Fruit fly (Drosophila melanogaster) whole organism, embryonic: Measurements from ENCODE around the gene His3.3A.

Experiments used
- Bdp1 ChIP-seq: fragments of 200-800 bp; sonication (Bioruptor generic); optimal IDR thresholded peaks from 3 replicates; lab custom pipeline; 2016; ENCODE audit warnings: missing biosample characterization, missing genetic modification characterization
- C15 ChIP-seq: fragments of 200-800 bp; sonication (Bioruptor generic); IDR thresholded peaks from 3 replicates; pipeline ENCODE4 v1.3.6; 2022; ENCODE audit warnings: missing biosample characterization, missing genetic modification characterization
- CG10321 ChIP-seq: fragments of 200-800 bp; sonication (Bioruptor generic); IDR thresholded peaks from 2 replicates; pipeline ENCODE4 v1.3.6; 2022; ENCODE audit warnings: missing biosample characterization, missing genetic modification characterization
- CG10366 ChIP-seq: fragments of 200-800 bp; sonication (Bioruptor generic); IDR thresholded peaks from 2 replicates; pipeline ENCODE4 v1.3.6; 2022; ENCODE audit warnings: missing biosample characterization, missing genetic modification characterization
- CG10543 ChIP-seq: fragments of 200-800 bp; sonication (Bioruptor generic); optimal IDR thresholded peaks from 3 replicates; lab custom pipeline; 2017; ENCODE audit warnings: missing biosample characterization, mild to moderate bottlenecking, missing genetic modification characterization, moderate library complexity
- CG11085 ChIP-seq: fragments of 200-800 bp; sonication (Bioruptor generic); IDR thresholded peaks from 2 replicates; pipeline ENCODE4 v1.3.6; 2022; ENCODE audit warnings: missing biosample characterization, missing genetic modification characterization
- CG11398 ChIP-seq: fragments of 200-800 bp; sonication (Bioruptor generic); optimal IDR thresholded peaks from 2 replicates; lab custom pipeline; 2016; ENCODE audit warnings: missing biosample characterization, missing genetic modification characterization
- CG11696 ChIP-seq: fragments of 200-800 bp; sonication (Bioruptor generic); IDR thresholded peaks from 2 replicates; pipeline ENCODE4 v1.3.6; 2022; ENCODE audit warnings: missing biosample characterization, missing genetic modification characterization
- CG15514 ChIP-seq: fragments of 200-800 bp; sonication (Bioruptor generic); optimal IDR thresholded peaks from 3 replicates; lab custom pipeline; 2017; ENCODE audit warnings: missing biosample characterization, missing genetic modification characterization, mild to moderate bottlenecking, moderate library complexity, missing genetic modification reagents
- CG17359 ChIP-seq: fragments of 200-800 bp; sonication (Bioruptor generic); optimal IDR thresholded peaks from 3 replicates; lab custom pipeline; 2018; ENCODE audit warnings: missing biosample characterization, mild to moderate bottlenecking, missing genetic modification characterization, moderate library complexity
- CG17385 ChIP-seq: fragments of 200-800 bp; sonication (Bioruptor generic); optimal IDR thresholded peaks from 3 replicates; lab custom pipeline; 2018; ENCODE audit warnings: missing biosample characterization, mild to moderate bottlenecking, missing genetic modification characterization
- CG17802 ChIP-seq: fragments of 200-800 bp; sonication (Bioruptor generic); optimal IDR thresholded peaks from 2 replicates; lab custom pipeline; 2018; ENCODE audit warnings: missing biosample characterization, mild to moderate bottlenecking, missing genetic modification characterization, moderate library complexity
- CG18262 ChIP-seq: fragments of 200-800 bp; optimal IDR thresholded peaks from 3 replicates; lab custom pipeline; 2019; ENCODE audit warnings: missing biosample characterization, mild to moderate bottlenecking, missing genetic modification characterization, moderate library complexity
- CG18619 ChIP-seq: fragments of 200-800 bp; sonication (Bioruptor generic); optimal IDR thresholded peaks from 3 replicates; lab custom pipeline; 2017; ENCODE audit warnings: missing biosample characterization, mild to moderate bottlenecking, missing genetic modification characterization
- CG2129 ChIP-seq: fragments of 200-800 bp; sonication (Bioruptor generic); IDR thresholded peaks from 2 replicates; pipeline ENCODE4 v1.3.6; 2022; ENCODE audit warnings: missing biosample characterization, missing genetic modification characterization; ENCODE audit not compliant: partially characterized antibody
- CG2202 ChIP-seq: fragments of 200-800 bp; sonication (Bioruptor generic); optimal IDR thresholded peaks from 2 replicates; lab custom pipeline; 2018; ENCODE audit warnings: missing biosample characterization, mild to moderate bottlenecking, missing genetic modification characterization
- CG31388 ChIP-seq: fragments of 200-800 bp; sonication (Bioruptor generic); optimal IDR thresholded peaks from 2 replicates; lab custom pipeline; 2016; ENCODE audit warnings: missing biosample characterization, missing genetic modification characterization
- CG33213 ChIP-seq: fragments of 200-800 bp; sonication (Bioruptor generic); optimal IDR thresholded peaks from 3 replicates; lab custom pipeline; 2016; ENCODE audit warnings: missing biosample characterization, missing genetic modification characterization
- CG34422 ChIP-seq: fragments of 200-800 bp; sonication (Bioruptor generic); IDR thresholded peaks from 3 replicates; pipeline ENCODE4 v1.3.6; 2022; ENCODE audit warnings: missing biosample characterization, missing genetic modification characterization
- CG3995 ChIP-seq: fragments of 200-800 bp; sonication (Bioruptor generic); optimal IDR thresholded peaks from 3 replicates; lab custom pipeline; 2016; ENCODE audit warnings: missing biosample characterization, missing genetic modification characterization
- CG4424 ChIP-seq: fragments of 200-800 bp; sonication (Bioruptor generic); optimal IDR thresholded peaks from 3 replicates; lab custom pipeline; 2016; ENCODE audit warnings: missing biosample characterization, missing genetic modification characterization
- CG4730 ChIP-seq: fragments of 200-800 bp; sonication (Bioruptor generic); IDR thresholded peaks from 2 replicates; pipeline ENCODE4 v1.3.6; 2022; ENCODE audit warnings: missing biosample characterization, missing genetic modification characterization
- CG6791 ChIP-seq: fragments of 200-800 bp; sonication (Bioruptor generic); IDR thresholded peaks from 3 replicates; pipeline ENCODE4 v1.3.6; 2022; ENCODE audit warnings: missing biosample characterization, missing genetic modification characterization; ENCODE audit not compliant: partially characterized antibody
- CG7357 ChIP-seq: fragments of 200-800 bp; sonication (Bioruptor generic); IDR thresholded peaks from 3 replicates; pipeline ENCODE4 v1.3.6; 2022; ENCODE audit warnings: missing biosample characterization, missing genetic modification characterization
- CG7556 ChIP-seq: fragments of 200-800 bp; sonication (Bioruptor generic); optimal IDR thresholded peaks from 2 replicates; lab custom pipeline; 2017; ENCODE audit warnings: missing biosample characterization, mild to moderate bottlenecking, missing genetic modification characterization
- CG7987 ChIP-seq: fragments of 200-800 bp; sonication (Bioruptor generic); optimal IDR thresholded peaks from 2 replicates; lab custom pipeline; 2018; ENCODE audit warnings: missing biosample characterization, mild to moderate bottlenecking, missing genetic modification characterization, moderate library complexity
- CG8290 ChIP-seq, 3 experiments: fragments of 200-800 bp; sonication (Bioruptor generic); optimal IDR thresholded peaks; 2 replicates each; lab custom pipeline; 2016 to 2019; ENCODE audit warnings: missing biosample characterization in 3 of 3, missing genetic modification characterization in 3 of 3, mild to moderate bottlenecking in 2 of 3, moderate library complexity in 1 of 3
- CG8388 ChIP-seq: fragments of 200-800 bp; sonication (Bioruptor generic); optimal IDR thresholded peaks from 2 replicates; lab custom pipeline; 2019; ENCODE audit warnings: missing biosample characterization, mild to moderate bottlenecking, missing genetic modification characterization, moderate library complexity
- Fer3 ChIP-seq: fragments of 200-800 bp; sonication (Bioruptor generic); optimal IDR thresholded peaks from 2 replicates; lab custom pipeline; 2018; ENCODE audit warnings: missing biosample characterization, mild to moderate bottlenecking, missing genetic modification characterization, moderate library complexity
- Lhr ChIP-seq: fragments of 200-800 bp; sonication (Bioruptor generic); optimal IDR thresholded peaks from 3 replicates; lab custom pipeline; 2017; ENCODE audit warnings: mild to moderate bottlenecking, missing biosample characterization, missing genetic modification reagents, missing genetic modification characterization
- MBD-R2 ChIP-seq: fragments of 200-800 bp; sonication (Bioruptor generic); IDR thresholded peaks from 2 replicates; pipeline ENCODE4 v1.3.6; 2022; ENCODE audit warnings: missing biosample characterization, missing genetic modification characterization
- MTF-1 ChIP-seq: fragments of 200-800 bp; sonication (Bioruptor generic); optimal IDR thresholded peaks from 2 replicates; lab custom pipeline; 2018; ENCODE audit warnings: missing biosample characterization, mild to moderate bottlenecking, missing genetic modification characterization, borderline replicate concordance
- NK7.1 ChIP-seq: fragments of 200-800 bp; sonication (Bioruptor generic); optimal IDR thresholded peaks from 3 replicates; lab custom pipeline; 2016; ENCODE audit warnings: missing biosample characterization, missing genetic modification characterization
- Nf-YA ChIP-seq: fragments of 200-800 bp; sonication (Bioruptor generic); IDR thresholded peaks from 2 replicates; pipeline ENCODE4 v1.3.6; 2022; ENCODE audit warnings: missing biosample characterization, missing genetic modification characterization
- Pdp1 ChIP-seq, 2 experiments: fragments of 200-800 bp; sonication (Bioruptor generic); optimal IDR thresholded peaks; 3 replicates each; lab custom pipeline; 2016; ENCODE audit warnings: missing biosample characterization in 2 of 2, missing genetic modification characterization in 2 of 2, mild to moderate bottlenecking in 1 of 2, moderate library complexity in 1 of 2
- Ravus ChIP-seq: fragments of 200-800 bp; sonication (Bioruptor generic); IDR thresholded peaks from 2 replicates; pipeline ENCODE4 v1.3.6; 2022; ENCODE audit warnings: missing biosample characterization, missing genetic modification characterization
- Rfx ChIP-seq: fragments of 200-800 bp; sonication (Bioruptor generic); IDR thresholded peaks from 2 replicates; pipeline ENCODE4 v1.3.6; 2022; ENCODE audit warnings: missing biosample characterization, missing genetic modification characterization
- bsh ChIP-seq, 2 experiments: fragments of 200-800 bp; sonication (Bioruptor generic); optimal IDR thresholded peaks; 2 replicates each; lab custom pipeline; 2017 to 2018; ENCODE audit warnings: mild to moderate bottlenecking in 2 of 2, missing biosample characterization in 2 of 2, missing genetic modification characterization in 2 of 2, moderate library complexity in 1 of 2
- crp ChIP-seq, 2 experiments: fragments of 200-800 bp; sonication (Bioruptor generic); optimal IDR thresholded peaks; 2 replicates in 1 of 2; 3 replicates in 1 of 2; lab custom pipeline; 2017; ENCODE audit warnings: missing biosample characterization in 2 of 2, missing genetic modification characterization in 2 of 2, mild to moderate bottlenecking in 1 of 2, moderate library complexity in 1 of 2
- fd102C ChIP-seq: fragments of 200-800 bp; sonication (Bioruptor generic); optimal IDR thresholded peaks from 2 replicates; lab custom pipeline; 2018; ENCODE audit warnings: missing biosample characterization, mild to moderate bottlenecking, missing genetic modification characterization, moderate library complexity
- ftz-f1 ChIP-seq: fragments of 200-800 bp; sonication (Bioruptor generic); optimal IDR thresholded peaks from 2 replicates; lab custom pipeline; 2016; ENCODE audit warnings: missing biosample characterization, missing genetic modification characterization
- gfzf ChIP-seq: fragments of 200-800 bp; sonication (Bioruptor generic); optimal IDR thresholded peaks from 2 replicates; lab custom pipeline; 2016; ENCODE audit warnings: missing biosample characterization, mild to moderate bottlenecking, missing genetic modification characterization, moderate library complexity
- h ChIP-seq: fragments of >200 bp; optimal IDR thresholded peaks from 2 replicates; lab custom pipeline; 2017
- hth ChIP-seq: fragments of >200 bp; optimal IDR thresholded peaks from 2 replicates; lab custom pipeline; 2017; ENCODE audit warnings: inconsistent platforms
- knrl ChIP-seq: fragments of 200-800 bp; sonication (Bioruptor generic); IDR thresholded peaks from 3 replicates; pipeline ENCODE4 v1.3.6; 2022; ENCODE audit warnings: missing biosample characterization, missing genetic modification characterization; ENCODE audit not compliant: partially characterized antibody
- oc ChIP-seq: fragments of 200-800 bp; sonication (Bioruptor generic); optimal IDR thresholded peaks from 2 replicates; lab custom pipeline; 2018; ENCODE audit warnings: missing biosample characterization, mild to moderate bottlenecking, missing genetic modification characterization, moderate library complexity
- trh ChIP-seq: fragments of 200-800 bp; sonication (Bioruptor generic); optimal IDR thresholded peaks from 2 replicates; lab custom pipeline; 2016; ENCODE audit warnings: missing biosample characterization, missing genetic modification characterization
- twi ChIP-seq: fragments of 200-800 bp; optimal IDR thresholded peaks from 2 replicates; lab custom pipeline; 2019; ENCODE audit warnings: missing biosample characterization, mild to moderate bottlenecking, missing genetic modification characterization, moderate library complexity
- usp ChIP-seq: fragments of >200 bp; optimal IDR thresholded peaks from 2 replicates; lab custom pipeline; 2017; ENCODE audit warnings: missing biosample characterization, missing genetic modification characterization
- vvl ChIP-seq: fragments of 200-800 bp; sonication (Bioruptor generic); IDR thresholded peaks from 2 replicates; pipeline ENCODE4 v1.3.6; 2022; ENCODE audit warnings: missing biosample characterization, missing genetic modification characterization
- zen ChIP-seq: fragments of 200-800 bp; sonication (Bioruptor generic); optimal IDR thresholded peaks from 3 replicates; lab custom pipeline; 2018; ENCODE audit warnings: missing biosample characterization, mild to moderate bottlenecking, missing genetic modification characterization, moderate library complexity

His3.3A gene

DNA sequence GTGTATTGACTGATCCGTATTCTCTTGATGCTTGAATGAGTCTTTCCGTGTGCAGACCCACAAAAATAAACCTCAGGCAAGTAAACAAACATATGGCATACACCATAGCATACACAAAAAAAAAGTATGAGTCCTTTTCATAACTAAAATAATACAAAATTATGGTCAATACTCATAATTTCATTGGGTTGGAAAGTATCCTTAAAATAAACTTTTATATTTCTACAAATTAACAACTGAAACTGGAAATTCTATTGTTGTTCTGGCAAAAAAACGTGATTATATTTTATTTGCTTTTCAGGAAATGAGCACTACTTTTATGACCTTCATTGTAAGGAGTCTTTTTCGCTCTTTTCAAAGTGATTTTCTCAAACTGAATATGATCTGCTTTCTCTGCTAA, 12.8 kb upstream of the His3.3A start (continued):
- no peak for TF ChIP-seq Lhr (GFP tag; lab: Kevin White, UChicago)
- no peak for TF ChIP-seq CG4730 (GFP tag; lab: Robert Waterston, UW)
- TF ChIP-seq CG6791 (GFP tag; lab: Robert Waterston, UW), result no peak
- no peak for TF ChIP-seq CG11085
- TF ChIP-seq MBD-R2 (GFP tag; lab: Robert Waterston, UW), result no peak
- TF ChIP-seq CG18262 (tag; lab: Kevin White, UChicago), result peak; percentile 68
- TF ChIP-seq CG11398 (GFP tag; lab: Kevin White, UChicago), result no peak
- TF ChIP-seq CG3995 (GFP tag; lab: Kevin White, UChicago), result no peak
- TF ChIP-seq CG17385 (GFP tag; lab: Kevin White, UChicago), result peak; percentile 27
- TF ChIP-seq CG18619 (GFP tag; lab: Kevin White, UChicago), result no peak
- no peak for TF ChIP-seq h
- TF ChIP-seq bsh (GFP tag; optimal IDR thresholded peaks at IDR 0.05; lab: Kevin White, UChicago), result peak in 1 of 2 experiments; percentile 53
- no peak for TF ChIP-seq CG31388 (GFP tag; lab: Kevin White, UChicago)
- no peak for TF ChIP-seq Rfx
- no peak for TF ChIP-seq CG10543 (GFP tag; lab: Kevin White, UChicago)
- no peak for TF ChIP-seq MTF-1
- no peak for TF ChIP-seq CG7987
- TF ChIP-seq CG10366 (GFP tag; lab: Robert Waterston, UW), result no peak
- TF ChIP-seq CG8290 (GFP tag; optimal IDR thresholded peaks at IDR 0.05; lab: Kevin White, UChicago), result no peak
- no peak for TF ChIP-seq CG8290 (tag; optimal IDR thresholded peaks at IDR 0.05; lab: Kevin White, UChicago)
- TF ChIP-seq ftz-f1 (GFP tag; lab: Kevin White, UChicago), result no peak
- no peak for TF ChIP-seq CG17802 (tag; lab: Kevin White, UChicago)
- no peak for TF ChIP-seq knrl (GFP tag; lab: Robert Waterston, UW)
- no peak for TF ChIP-seq CG34422 (GFP tag; lab: Robert Waterston, UW)
- no peak for TF ChIP-seq gfzf (GFP tag; lab: Kevin White, UChicago)
- no peak for TF ChIP-seq CG15514 (GFP tag; lab: Kevin White, UChicago)
- TF ChIP-seq CG7357 (GFP tag; lab: Robert Waterston, UW), result no peak
- TF ChIP-seq Bdp1 (GFP tag; lab: Kevin White, UChicago), result no peak
- TF ChIP-seq fd102C (GFP tag; lab: Kevin White, UChicago), result no peak
- peak; percentile 73 for TF ChIP-seq twi
- TF ChIP-seq Fer3 (tag; lab: Kevin White, UChicago), result peak; percentile 11
- no peak for TF ChIP-seq trh
- TF ChIP-seq crp (GFP tag; optimal IDR thresholded peaks at IDR 0.05; lab: Kevin White, UChicago), result no peak
- TF ChIP-seq CG10321 (GFP tag; lab: Robert Waterston, UW), result no peak
- peak; percentile 46 for TF ChIP-seq zen (tag; lab: Kevin White, UChicago)
- no peak for TF ChIP-seq oc (tag; lab: Kevin White, UChicago)
- peak; percentile 88 for TF ChIP-seq CG11696 (GFP tag; lab: Robert Waterston, UW)
- no peak for TF ChIP-seq CG4424 (GFP tag; lab: Kevin White, UChicago)
- peak in 1 of 2 experiments; percentile 6 for TF ChIP-seq Pdp1 (GFP tag; optimal IDR thresholded peaks at IDR 0.05; lab: Kevin White, UChicago)
- no peak for TF ChIP-seq CG7556 (GFP tag; lab: Kevin White, UChicago)
- no peak for TF ChIP-seq vvl (GFP tag; lab: Robert Waterston, UW)
- TF ChIP-seq Nf-YA (GFP tag; lab: Robert Waterston, UW), result no peak
- TF ChIP-seq CG33213 (GFP tag; lab: Kevin White, UChicago), result no peak
- TF ChIP-seq CG17359 (tag; lab: Kevin White, UChicago), result peak; percentile 31
- no peak for TF ChIP-seq Ravus (GFP tag; lab: Robert Waterston, UW)
- TF ChIP-seq CG2129 (GFP tag; lab: Robert Waterston, UW), result no peak
- peak; percentile 15 for TF ChIP-seq CG8388 (GFP tag; lab: Kevin White, UChicago)
- TF ChIP-seq hth (lab: Kevin White, UChicago), result no peak
- no peak for TF ChIP-seq NK7.1
- TF ChIP-seq C15 (GFP tag; lab: Robert Waterston, UW), result no peak
- TF ChIP-seq usp (GFP tag; lab: Kevin White, UChicago), result no peak
- TF ChIP-seq CG2202, result no peak
